Fruit fly (Drosophila melanogaster) whole organism, embryonic: ENCODE measurements around the gene Polr3G.

ENCODE experiments used
- Abd-B ChIP-seq: fragments of 200-800 bp; sonication (Bioruptor generic); optimal IDR thresholded peaks from 2 replicates; lab custom pipeline; 2018; ENCODE audit warnings: missing biosample characterization, mild to moderate bottlenecking, missing genetic modification characterization, moderate library complexity
- Adf1 ChIP-seq: fragments of 200-800 bp; sonication (Bioruptor generic); IDR thresholded peaks from 2 replicates; pipeline ENCODE4 v1.3.6; 2022; ENCODE audit warnings: missing biosample characterization, missing genetic modification characterization
- CG11504 ChIP-seq: fragments of 200-800 bp; sonication (Bioruptor generic); optimal IDR thresholded peaks from 3 replicates; lab custom pipeline; 2019; ENCODE audit warnings: missing biosample characterization, mild to moderate bottlenecking, missing genetic modification characterization, moderate library complexity
- CG16815 ChIP-seq: fragments of 200-800 bp; sonication (Bioruptor generic); optimal IDR thresholded peaks from 3 replicates; lab custom pipeline; 2017; ENCODE audit warnings: missing biosample characterization, mild to moderate bottlenecking, missing genetic modification characterization
- CG4282 ChIP-seq: fragments of 200-800 bp; sonication (Bioruptor generic); optimal IDR thresholded peaks from 2 replicates; lab custom pipeline; 2016; ENCODE audit warnings: missing biosample characterization, missing genetic modification characterization
- CG6791 ChIP-seq: fragments of 200-800 bp; sonication (Bioruptor generic); IDR thresholded peaks from 3 replicates; pipeline ENCODE4 v1.3.6; 2022; ENCODE audit warnings: missing biosample characterization, missing genetic modification characterization; ENCODE audit not compliant: partially characterized antibody
- Elba2 ChIP-seq: fragments of 200-800 bp; sonication (Bioruptor generic); optimal IDR thresholded peaks from 3 replicates; lab custom pipeline; 2016; ENCODE audit warnings: missing biosample characterization, missing genetic modification characterization
- Ets97D ChIP-seq: fragments of 200-800 bp; sonication (Bioruptor generic); optimal IDR thresholded peaks from 3 replicates; lab custom pipeline; 2016; ENCODE audit warnings: missing biosample characterization, missing genetic modification characterization
- danr ChIP-seq: fragments of 200-800 bp; sonication (Bioruptor generic); IDR thresholded peaks from 2 replicates; pipeline ENCODE4 v1.3.6; 2022; ENCODE audit warnings: missing biosample characterization, missing genetic modification characterization
- fd102C ChIP-seq: fragments of 200-800 bp; sonication (Bioruptor generic); optimal IDR thresholded peaks from 2 replicates; lab custom pipeline; 2018; ENCODE audit warnings: missing biosample characterization, mild to moderate bottlenecking, missing genetic modification characterization, moderate library complexity
- gce ChIP-seq: fragments of 200-800 bp; sonication (Bioruptor generic); IDR thresholded peaks from 3 replicates; pipeline ENCODE4 v1.3.6; 2022; ENCODE audit warnings: missing biosample characterization, missing genetic modification characterization
- psq ChIP-seq: fragments of 200-800 bp; sonication (Bioruptor generic); optimal IDR thresholded peaks from 2 replicates; lab custom pipeline; 2017; ENCODE audit warnings: missing biosample characterization, missing genetic modification characterization

DNA sequence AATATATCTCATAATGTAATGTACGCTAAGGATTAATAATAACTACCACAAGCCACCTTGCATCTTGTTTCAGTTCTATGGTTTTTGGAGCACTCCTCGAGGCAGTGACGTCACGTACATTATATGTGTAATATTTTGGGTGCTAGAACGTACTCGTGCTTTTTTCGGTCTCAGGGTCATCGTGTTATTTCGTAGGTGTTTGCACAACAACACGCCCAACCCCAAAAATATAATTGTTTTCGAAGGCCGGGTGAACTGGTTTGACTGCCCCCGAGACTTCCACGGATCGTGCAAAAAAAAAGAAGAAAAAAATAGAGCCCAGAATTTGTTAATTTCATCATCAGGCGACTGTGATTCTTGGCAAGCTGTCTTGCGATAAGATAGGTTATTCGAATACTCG lies 49.6 kb upstream of the Polr3G start:
- TF ChIP-seq fd102C (GFP tag; lab: Kevin White, UChicago) (no peak), Adf1 (no peak), CG4282 (GFP tag; lab: Kevin White, UChicago) (no peak), Abd-B (GFP tag; lab: Kevin White, UChicago) (no peak), CG16815 (GFP tag; lab: Kevin White, UChicago) (no peak), CG11504 (tag; lab: Kevin White, UChicago) (no peak), gce (GFP tag; lab: Robert Waterston, UW) (no peak), danr (GFP tag; lab: Robert Waterston, UW) (no peak), psq (no peak), Ets97D (no peak), CG6791 (GFP tag; lab: Robert Waterston, UW) (no peak), Elba2 (GFP tag; lab: Kevin White, UChicago) (no peak)
